Worm (Caenorhabditis elegans) whole organism, midembryonic: ENCODE measurements around the gene ufl-1.

Experiments used
- T22C8.4 ChIP-seq: fragments of 200-800 bp; sonication (Bioruptor generic); IDR thresholded peaks from 2 replicates; pipeline ENCODE4 v1.3.6; 2022; ENCODE audit warnings: missing genetic modification characterization, missing compliant biosample characterization
- cog-1 ChIP-seq: sonication (generic microtip); optimal IDR thresholded peaks from 2 replicates; lab custom pipeline; 2016; ENCODE audit warnings: missing genetic modification characterization, missing compliant biosample characterization
- flt-1 ChIP-seq: fragments of 200-800 bp; sonication (Bioruptor generic); IDR thresholded peaks from 2 replicates; pipeline ENCODE4 v1.3.6; 2022; ENCODE audit warnings: missing genetic modification characterization, missing compliant biosample characterization
- klf-2 ChIP-seq: fragments of 200-800 bp; sonication (Bioruptor generic); conservative IDR thresholded peaks from 2 replicates; pipeline ENCODE4 v1.3.6; 2022; ENCODE audit warnings: missing genetic modification reagents, missing genetic modification characterization, missing compliant biosample characterization
- med-1 ChIP-seq: sonication (generic microtip); optimal IDR thresholded peaks from 2 replicates; lab custom pipeline; 2017; ENCODE audit warnings: missing genetic modification characterization, mild to moderate bottlenecking, missing compliant biosample characterization, antibody characterized with exemption, missing genetic modification reagents; ENCODE audit not compliant: insufficient read depth
- ref-1 ChIP-seq: fragments of 200-800 bp; sonication (Bioruptor generic); conservative IDR thresholded peaks from 2 replicates; pipeline ENCODE4 v1.3.6; 2022; ENCODE audit warnings: missing genetic modification reagents, missing genetic modification characterization, missing compliant biosample characterization
- tab-1 ChIP-seq: fragments of 200-800 bp; sonication (Bioruptor generic); IDR thresholded peaks from 2 replicates; pipeline ENCODE4 v1.3.6; 2022; ENCODE audit warnings: missing genetic modification characterization, missing compliant biosample characterization
- ztf-23 ChIP-seq: fragments of 200-800 bp; sonication (Bioruptor generic); IDR thresholded peaks from 2 replicates; pipeline ENCODE4 v1.3.6; 2022; ENCODE audit warnings: missing genetic modification reagents, missing genetic modification characterization, missing compliant biosample characterization
- ztf-29 ChIP-seq: fragments of 200-800 bp; sonication (Bioruptor generic); IDR thresholded peaks from 2 replicates; pipeline ENCODE4 v1.3.6; 2022; ENCODE audit warnings: missing genetic modification reagents, missing genetic modification characterization, missing compliant biosample characterization

ufl-1 gene

ce11 chrIV:7010195-7010594, 26.5 kb downstream of the ufl-1 start:
- no peak for TF ChIP-seq klf-2 (GFP tag; lab: Robert Waterston, UW)
- no peak for TF ChIP-seq cog-1
- no peak for TF ChIP-seq ref-1
- TF ChIP-seq tab-1 (GFP tag; lab: Robert Waterston, UW): no peak
- TF ChIP-seq flt-1: no peak
- no peak for TF ChIP-seq med-1
- no peak for TF ChIP-seq T22C8.4
- no peak for TF ChIP-seq ztf-23 (GFP tag; lab: Robert Waterston, UW)
- TF ChIP-seq ztf-29 (GFP tag; lab: Robert Waterston, UW): no peak

DNA sequence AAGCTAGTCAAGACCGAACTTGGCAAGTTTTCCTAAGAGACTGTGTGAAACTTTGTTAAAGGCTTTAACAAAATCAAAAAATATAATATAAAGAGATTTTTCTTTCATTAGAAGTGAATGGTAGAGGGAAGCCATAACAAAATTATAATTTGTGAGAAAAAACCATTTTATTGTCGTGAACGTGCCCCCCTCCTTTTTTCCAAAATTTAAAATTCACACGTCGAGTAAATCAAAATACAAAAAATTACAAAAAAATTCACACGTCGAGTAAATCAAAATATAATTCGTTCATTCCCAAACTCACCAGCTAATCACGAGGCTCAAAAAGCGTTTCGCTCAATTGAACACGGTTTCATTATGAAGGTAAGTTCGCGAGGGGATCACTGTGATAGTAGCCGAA, 27.1 kb downstream of the ufl-1 start, which contains the start of gene C25A8.2:
C25A8.2 (plus strand) TSS at position 301 of the 400 bp plus-strand sequence.
- TF ChIP-seq flt-1 (no peak), T22C8.4 (no peak), cog-1 (no peak), ref-1 (no peak), med-1 (no peak), ztf-29 (GFP tag; lab: Robert Waterston, UW) (no peak), ztf-23 (GFP tag; lab: Robert Waterston, UW) (no peak), klf-2 (GFP tag; lab: Robert Waterston, UW) (no peak), tab-1 (GFP tag; lab: Robert Waterston, UW) (no peak)

DNA sequence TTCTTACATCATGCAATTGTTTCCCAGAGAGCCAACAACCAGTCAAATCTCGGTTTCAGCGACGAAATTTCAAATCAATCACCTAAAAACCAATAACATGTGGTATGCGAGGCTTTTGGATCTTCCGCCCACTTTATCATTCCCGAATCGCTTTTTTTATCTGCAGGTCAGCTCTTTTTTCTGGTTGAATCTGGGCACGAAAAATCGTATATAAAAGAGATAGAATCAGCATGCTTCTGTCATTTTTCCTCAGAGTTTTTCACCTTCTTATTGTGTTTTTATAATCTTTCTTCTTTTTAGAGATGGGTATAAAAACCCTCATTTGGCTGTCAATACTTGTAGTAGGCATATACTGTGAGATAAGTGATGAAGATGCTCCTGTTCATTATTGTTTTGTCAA, 33.3 kb downstream of the ufl-1 start, which contains the start of gene cht-3:
cht-3 (plus strand) TSS at position 301 of the 400 bp plus-strand sequence.
- TF ChIP-seq cog-1: no peak

DNA sequence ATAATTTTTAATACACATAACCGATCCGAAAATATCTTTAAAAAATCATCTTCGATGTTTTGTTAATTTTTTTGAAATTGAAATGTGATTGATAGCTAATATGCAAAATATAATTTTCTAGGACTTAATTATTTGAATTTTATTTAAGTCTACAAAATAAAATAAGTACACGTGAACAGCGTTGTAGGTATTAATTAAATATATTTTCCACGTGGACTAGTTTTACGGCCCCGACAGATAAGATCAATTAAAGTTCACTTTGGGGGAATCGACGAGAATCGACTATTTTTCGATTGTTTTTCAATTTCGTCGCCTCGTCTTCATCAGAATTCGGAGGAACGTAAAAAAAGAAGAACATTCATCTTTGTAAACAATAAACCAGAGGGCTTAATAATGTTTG, 37.5 kb downstream of the ufl-1 start, which contains the start of gene C25A8.5:
C25A8.5 (plus strand) TSS at position 301 of the 400 bp plus-strand sequence.
- TF ChIP-seq tab-1 (GFP tag; lab: Robert Waterston, UW) (no peak), cog-1 (no peak), flt-1 (no peak), ztf-23 (GFP tag; lab: Robert Waterston, UW) (no peak), ref-1 (no peak), ztf-29 (GFP tag; lab: Robert Waterston, UW) (no peak), med-1 (no peak), T22C8.4 (no peak), klf-2 (GFP tag; lab: Robert Waterston, UW) (no peak)

- TF ChIP-seq ztf-29 (GFP tag; lab: Robert Waterston, UW): no peak
- no peak for TF ChIP-seq flt-1
- no peak for TF ChIP-seq med-1
- TF ChIP-seq ztf-23 (GFP tag; lab: Robert Waterston, UW): no peak
- TF ChIP-seq ref-1: no peak
- no peak for TF ChIP-seq T22C8.4
- TF ChIP-seq cog-1: no peak
- no peak for TF ChIP-seq tab-1 (GFP tag; lab: Robert Waterston, UW)
- TF ChIP-seq klf-2 (GFP tag; lab: Robert Waterston, UW): no peak
Measured at ce11 chrIV:6997918-6998317, 38.7 kb downstream of the ufl-1 start.

DNA sequence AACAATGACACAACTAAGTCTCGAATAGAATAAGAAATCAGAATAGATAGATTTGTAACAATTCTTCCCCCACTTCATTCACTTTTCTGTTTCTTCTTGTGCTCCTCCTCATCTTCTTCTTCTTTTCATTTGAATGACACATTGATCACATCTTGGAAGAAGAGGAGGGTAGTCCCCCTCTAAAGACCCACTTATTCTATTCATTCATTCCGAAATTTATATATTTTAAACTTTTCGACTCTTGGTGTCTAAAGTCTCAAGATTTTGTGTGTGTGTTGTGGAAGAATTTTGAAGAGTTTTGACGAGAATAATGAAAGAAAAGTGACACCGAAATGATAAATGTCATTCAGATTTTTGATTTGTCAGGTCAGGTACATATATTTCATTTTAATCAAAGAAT, 45.6 kb downstream of the ufl-1 start:
- no peak for TF ChIP-seq flt-1
- no peak for TF ChIP-seq ztf-23 (GFP tag; lab: Robert Waterston, UW)
- TF ChIP-seq med-1: no peak
- TF ChIP-seq ztf-29 (GFP tag; lab: Robert Waterston, UW): no peak
- TF ChIP-seq T22C8.4: no peak
- no peak for TF ChIP-seq cog-1
- TF ChIP-seq klf-2 (GFP tag; lab: Robert Waterston, UW): no peak

ce11 chrIV:6986835-6987234, 49.8 kb downstream of the ufl-1 start, which contains the start of gene prkl-1:
Gene prkl-1 (minus strand): TSS chrIV:6986935.
- no peak for TF ChIP-seq klf-2 (GFP tag; lab: Robert Waterston, UW)
- no peak for TF ChIP-seq ztf-29 (GFP tag; lab: Robert Waterston, UW)
- TF ChIP-seq T22C8.4: no peak
- TF ChIP-seq med-1: no peak
- TF ChIP-seq tab-1 (GFP tag; lab: Robert Waterston, UW): no peak
- TF ChIP-seq cog-1: no peak
- no peak for TF ChIP-seq ref-1
- TF ChIP-seq ztf-23 (GFP tag; lab: Robert Waterston, UW): no peak
- TF ChIP-seq flt-1: no peak

DNA sequence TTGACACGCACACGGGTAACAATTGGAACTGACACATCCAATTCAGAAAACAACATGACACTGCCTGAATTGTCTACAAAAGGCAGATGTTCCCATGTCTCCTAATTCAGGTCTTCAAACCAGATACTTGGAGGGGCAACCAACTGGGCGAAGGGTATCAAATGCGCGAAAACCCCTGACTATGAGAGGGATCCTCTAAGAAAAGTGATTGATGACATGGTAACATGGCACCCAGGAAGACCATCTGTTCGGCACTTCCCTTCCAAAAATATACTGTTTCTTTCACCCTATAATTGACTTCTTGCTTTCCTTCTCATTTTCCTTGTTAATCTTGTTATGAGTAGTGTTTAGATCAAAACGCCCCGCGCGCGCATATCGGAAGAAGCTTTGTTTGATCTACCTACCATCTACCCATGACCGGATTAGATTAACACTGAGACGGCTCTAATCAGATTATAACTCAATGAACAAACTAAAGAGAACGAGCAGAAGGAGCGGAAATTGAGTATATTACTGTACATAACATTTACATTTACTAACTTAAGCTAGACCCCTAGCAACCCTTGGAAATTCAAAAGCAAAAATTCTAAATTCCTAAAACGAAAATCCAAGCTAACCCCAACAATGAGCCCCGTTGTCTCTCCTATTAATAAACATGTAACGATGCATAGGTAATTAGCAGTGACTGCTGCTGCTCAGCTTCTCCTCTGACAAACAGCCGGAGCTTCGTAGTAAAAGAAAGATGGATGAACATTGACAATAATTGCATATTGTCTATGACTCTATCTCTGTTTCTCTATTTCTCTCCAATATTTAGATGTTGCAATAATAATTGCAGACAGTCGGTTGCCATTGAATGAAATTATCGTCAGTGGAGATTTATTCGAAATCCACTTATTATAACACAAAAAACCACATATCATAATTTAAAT, 51.9 kb downstream of the ufl-1 start:
- TF ChIP-seq ztf-29 (GFP tag; lab: Robert Waterston, UW) (no peak), med-1 (no peak), flt-1 (0 out of 2 replicates have a peak, but pooled peaks have one; percentile 36)
